Fruit fly (Drosophila melanogaster) whole organism, embryonic: ENCODE results near the gene Taf6.

ENCODE experiments used
- ATbp ChIP-seq: fragments of 200-800 bp; sonication (Bioruptor generic); optimal IDR thresholded peaks from 2 replicates; lab custom pipeline; 2017; ENCODE audit warnings: missing biosample characterization, mild to moderate bottlenecking, missing genetic modification characterization, missing genetic modification reagents
- Ada2b ChIP-seq: fragments of 200-800 bp; sonication (Bioruptor generic); IDR thresholded peaks from 2 replicates; pipeline ENCODE4 v1.3.6; 2022; ENCODE audit warnings: missing biosample characterization, missing genetic modification characterization
- Bgb ChIP-seq: fragments of 200-800 bp; sonication (Bioruptor generic); IDR thresholded peaks from 2 replicates; pipeline ENCODE4 v1.3.6; 2022; ENCODE audit warnings: missing biosample characterization, missing genetic modification characterization; ENCODE audit not compliant: partially characterized antibody
- BtbVII ChIP-seq: fragments of 200-800 bp; sonication (Bioruptor generic); optimal IDR thresholded peaks from 3 replicates; lab custom pipeline; 2017; ENCODE audit warnings: missing biosample characterization, mild to moderate bottlenecking, missing genetic modification characterization
- CG10267 ChIP-seq: fragments of 200-800 bp; sonication (Bioruptor generic); optimal IDR thresholded peaks from 2 replicates; lab custom pipeline; 2018; ENCODE audit warnings: missing biosample characterization, mild to moderate bottlenecking, missing genetic modification characterization, moderate library complexity
- CG11093 ChIP-seq: fragments of 200-800 bp; sonication (Bioruptor generic); IDR thresholded peaks from 3 replicates; pipeline ENCODE4 v1.3.6; 2022; ENCODE audit warnings: missing biosample characterization, missing genetic modification characterization
- CG11695 ChIP-seq: fragments of 200-800 bp; sonication (Bioruptor generic); IDR thresholded peaks from 3 replicates; pipeline ENCODE4 v1.3.6; 2022; ENCODE audit warnings: missing biosample characterization, missing genetic modification characterization
- CG12071 ChIP-seq: fragments of 200-800 bp; sonication (Bioruptor generic); optimal IDR thresholded peaks from 3 replicates; lab custom pipeline; 2018; ENCODE audit warnings: missing biosample characterization, mild to moderate bottlenecking, missing genetic modification characterization
- CG12219 ChIP-seq: fragments of 200-800 bp; sonication (Bioruptor generic); optimal IDR thresholded peaks from 3 replicates; lab custom pipeline; 2018; ENCODE audit warnings: missing biosample characterization, mild to moderate bottlenecking, missing genetic modification characterization
- CG13296 ChIP-seq: fragments of 200-800 bp; sonication (Bioruptor generic); optimal IDR thresholded peaks from 3 replicates; lab custom pipeline; 2018; ENCODE audit warnings: missing biosample characterization, mild to moderate bottlenecking, missing genetic modification characterization
- CG1603 ChIP-seq: fragments of 200-800 bp; sonication (Bioruptor generic); optimal IDR thresholded peaks from 2 replicates; lab custom pipeline; 2019; ENCODE audit warnings: missing biosample characterization, mild to moderate bottlenecking, missing genetic modification characterization, moderate library complexity
- CG18599 ChIP-seq: fragments of 200-800 bp; sonication (Bioruptor generic); optimal IDR thresholded peaks from 3 replicates; lab custom pipeline; 2017; ENCODE audit warnings: missing biosample characterization, missing genetic modification characterization, mild to moderate bottlenecking, moderate library complexity, missing genetic modification reagents
- CG2129 ChIP-seq: fragments of 200-800 bp; sonication (Bioruptor generic); IDR thresholded peaks from 2 replicates; pipeline ENCODE4 v1.3.6; 2022; ENCODE audit warnings: missing biosample characterization, missing genetic modification characterization; ENCODE audit not compliant: partially characterized antibody
- CG2199 ChIP-seq: fragments of 200-800 bp; sonication (Bioruptor generic); IDR thresholded peaks from 3 replicates; pipeline ENCODE4 v1.3.6; 2022; ENCODE audit warnings: missing biosample characterization, missing genetic modification characterization
- CG30431 ChIP-seq: fragments of 200-800 bp; sonication (Bioruptor generic); optimal IDR thresholded peaks from 2 replicates; lab custom pipeline; 2017; ENCODE audit warnings: missing biosample characterization, missing genetic modification characterization
- CG31388 ChIP-seq: fragments of 200-800 bp; sonication (Bioruptor generic); optimal IDR thresholded peaks from 2 replicates; lab custom pipeline; 2016; ENCODE audit warnings: missing biosample characterization, missing genetic modification characterization
- CG34422 ChIP-seq: fragments of 200-800 bp; sonication (Bioruptor generic); IDR thresholded peaks from 3 replicates; pipeline ENCODE4 v1.3.6; 2022; ENCODE audit warnings: missing biosample characterization, missing genetic modification characterization
- CG42726 ChIP-seq: fragments of 200-800 bp; sonication (Bioruptor generic); IDR thresholded peaks from 2 replicates; pipeline ENCODE4 v1.3.6; 2022; ENCODE audit warnings: missing biosample characterization, missing genetic modification characterization; ENCODE audit not compliant: partially characterized antibody
- CG4404 ChIP-seq: fragments of 200-800 bp; sonication (Bioruptor generic); IDR thresholded peaks from 2 replicates; pipeline ENCODE4 v1.3.6; 2022; ENCODE audit warnings: missing biosample characterization, missing genetic modification characterization
- CG6689 ChIP-seq: fragments of 200-800 bp; sonication (Bioruptor generic); IDR thresholded peaks from 2 replicates; pipeline ENCODE4 v1.3.6; 2022; ENCODE audit warnings: missing biosample characterization, missing genetic modification characterization
- CG7987 ChIP-seq: fragments of 200-800 bp; sonication (Bioruptor generic); optimal IDR thresholded peaks from 2 replicates; lab custom pipeline; 2018; ENCODE audit warnings: missing biosample characterization, mild to moderate bottlenecking, missing genetic modification characterization, moderate library complexity
- CTCF ChIP-seq: fragments of 200-800 bp; sonication (Bioruptor generic); optimal IDR thresholded peaks from 2 replicates; lab custom pipeline; 2017; ENCODE audit warnings: missing biosample characterization, mild to moderate bottlenecking, missing genetic modification characterization, moderate library complexity
- Dip2 ChIP-seq: fragments of 200-800 bp; sonication (Bioruptor generic); IDR thresholded peaks from 2 replicates; pipeline ENCODE4 v1.3.6; 2022; ENCODE audit warnings: missing biosample characterization, missing genetic modification characterization
- Doc2 ChIP-seq: fragments of 200-800 bp; sonication (Bioruptor generic); IDR thresholded peaks from 2 replicates; pipeline ENCODE4 v1.3.6; 2022; ENCODE audit warnings: missing biosample characterization, missing genetic modification characterization
- Dref ChIP-seq: fragments of 200-800 bp; sonication (Bioruptor generic); IDR thresholded peaks from 2 replicates; pipeline ENCODE4 v1.3.6; 2022; ENCODE audit warnings: missing biosample characterization, missing genetic modification characterization
- Ets65A ChIP-seq: fragments of 200-800 bp; sonication (Bioruptor generic); peaks from one replicate; lab custom pipeline; 2016; ENCODE audit warnings: missing biosample characterization, missing genetic modification characterization
- Fer2 ChIP-seq: fragments of 200-800 bp; sonication (Bioruptor generic); optimal IDR thresholded peaks from 2 replicates; lab custom pipeline; 2018; ENCODE audit warnings: missing biosample characterization, mild to moderate bottlenecking, missing genetic modification characterization, moderate library complexity
- GATAe ChIP-seq: fragments of 200-800 bp; sonication (Bioruptor generic); conservative IDR thresholded peaks from 2 replicates; pipeline ENCODE4 v1.3.6; 2022; ENCODE audit warnings: missing biosample characterization, missing genetic modification characterization
- HHEX ChIP-seq: fragments of 200-800 bp; sonication (Bioruptor generic); optimal IDR thresholded peaks from 3 replicates; lab custom pipeline; 2017; ENCODE audit warnings: missing biosample characterization, mild to moderate bottlenecking, missing genetic modification characterization, missing genetic modification reagents
- Hr39 ChIP-seq: fragments of >200 bp; optimal IDR thresholded peaks from 2 replicates; lab custom pipeline; 2017
- Med ChIP-seq: fragments of 200-800 bp; sonication (Bioruptor generic); peaks from one replicate; lab custom pipeline; 2016; ENCODE audit warnings: missing biosample characterization, missing genetic modification characterization, mild to moderate bottlenecking, inconsistent platforms, moderate library complexity
- Mrtf ChIP-seq: fragments of 200-800 bp; sonication (Bioruptor generic); IDR thresholded peaks from 3 replicates; pipeline ENCODE4 v1.3.6; 2022; ENCODE audit warnings: missing biosample characterization, missing genetic modification characterization
- Ravus ChIP-seq: fragments of 200-800 bp; sonication (Bioruptor generic); IDR thresholded peaks from 2 replicates; pipeline ENCODE4 v1.3.6; 2022; ENCODE audit warnings: missing biosample characterization, missing genetic modification characterization
- Sry-δ ChIP-seq: fragments of 200-800 bp; sonication (Bioruptor generic); optimal IDR thresholded peaks from 2 replicates; lab custom pipeline; 2016; ENCODE audit warnings: missing biosample characterization, missing genetic modification characterization
- amos ChIP-seq: fragments of 200-800 bp; sonication (Bioruptor generic); IDR thresholded peaks from 2 replicates; pipeline ENCODE4 v1.3.6; 2022; ENCODE audit warnings: missing biosample characterization, missing genetic modification characterization; ENCODE audit not compliant: partially characterized antibody
- cg ChIP-seq: fragments of 200-800 bp; sonication (Bioruptor generic); optimal IDR thresholded peaks from 3 replicates; lab custom pipeline; 2019; ENCODE audit warnings: missing biosample characterization, mild to moderate bottlenecking, missing genetic modification characterization, moderate library complexity
- chinmo ChIP-seq: fragments of 200-800 bp; sonication (Bioruptor generic); IDR thresholded peaks from 4 replicates; pipeline ENCODE4 v1.3.6; 2022; ENCODE audit warnings: missing biosample characterization, missing genetic modification characterization; ENCODE audit not compliant: partially characterized antibody
- dimm ChIP-seq: fragments of 200-800 bp; sonication (Bioruptor generic); IDR thresholded peaks from 2 replicates; pipeline ENCODE4 v1.3.6; 2022; ENCODE audit warnings: missing biosample characterization, missing genetic modification characterization
- klu ChIP-seq: fragments of 200-800 bp; sonication (Bioruptor generic); IDR thresholded peaks from 2 replicates; pipeline ENCODE4 v1.3.6; 2022; ENCODE audit warnings: missing biosample characterization, missing genetic modification characterization
- knrl ChIP-seq: fragments of 200-800 bp; sonication (Bioruptor generic); IDR thresholded peaks from 3 replicates; pipeline ENCODE4 v1.3.6; 2022; ENCODE audit warnings: missing biosample characterization, missing genetic modification characterization; ENCODE audit not compliant: partially characterized antibody
- lola ChIP-seq, 3 experiments: fragments of >200 bp in 2 of 3; fragments of 200-800 bp in 1 of 3; sonication (Bioruptor generic) in 1 of 3; optimal IDR thresholded peaks; 2 replicates each; lab custom pipeline; 2017 to 2019; ENCODE audit warnings: missing biosample characterization in 3 of 3, missing genetic modification characterization in 3 of 3, mild to moderate bottlenecking in 1 of 3, moderate library complexity in 1 of 3
- maf-S ChIP-seq: fragments of 200-800 bp; sonication (Bioruptor generic); optimal IDR thresholded peaks from 2 replicates; lab custom pipeline; 2016; ENCODE audit warnings: missing biosample characterization, missing genetic modification characterization
- rib ChIP-seq: fragments of 200-800 bp; sonication (Bioruptor generic); IDR thresholded peaks from 2 replicates; pipeline ENCODE4 v1.3.6; 2022; ENCODE audit warnings: missing biosample characterization, missing genetic modification characterization
- run ChIP-seq: fragments of 200-800 bp; sonication (Bioruptor generic); optimal IDR thresholded peaks from 3 replicates; lab custom pipeline; 2018; ENCODE audit warnings: missing biosample characterization, mild to moderate bottlenecking, missing genetic modification characterization
- sc ChIP-seq, 3 experiments: fragments of >200 bp in 2 of 3; fragments of 200-800 bp in 1 of 3; sonication (Bioruptor generic) in 1 of 3; optimal IDR thresholded peaks; 2 replicates in 2 of 3; 3 replicates in 1 of 3; lab custom pipeline; 2017; ENCODE audit warnings: mild to moderate bottlenecking in 1 of 3, missing biosample characterization in 1 of 3, missing genetic modification characterization in 1 of 3, missing genetic modification reagents in 1 of 3
- sens ChIP-seq: fragments of 200-800 bp; sonication (Bioruptor generic); peaks from one replicate; lab custom pipeline; 2016; ENCODE audit warnings: missing biosample characterization, missing genetic modification characterization
- stwl ChIP-seq: fragments of 200-800 bp; sonication (Bioruptor generic); optimal IDR thresholded peaks from 3 replicates; lab custom pipeline; 2018; ENCODE audit warnings: missing biosample characterization, mild to moderate bottlenecking, missing genetic modification characterization, moderate library complexity
- yki ChIP-seq: fragments of >200 bp; optimal IDR thresholded peaks from 3 replicates; lab custom pipeline; 2018

The Taf6 gene

dm6 chr3L:19568999-19569398 lies 29.9 kb upstream of the Taf6 start:
- peak; percentile 60; the same call in 1 of the 2 replicates for TF ChIP-seq amos (GFP tag; lab: Robert Waterston, UW)
- TF ChIP-seq stwl (tag; lab: Kevin White, UChicago), result peak; percentile 14
- TF ChIP-seq knrl, result peak; percentile 55
- no peak for TF ChIP-seq lola (GFP tag; optimal IDR thresholded peaks at IDR 0.05; lab: Kevin White, UChicago)
- TF ChIP-seq GATAe (GFP tag; lab: Robert Waterston, UW), result no peak
- TF ChIP-seq CG42726 (GFP tag; lab: Robert Waterston, UW), result 0 out of 2 replicates have a peak, but pooled peaks have one; percentile 12
- TF ChIP-seq CG6689 (GFP tag; lab: Robert Waterston, UW), result no peak
- peak; percentile 9 for TF ChIP-seq CG1603 (tag; lab: Kevin White, UChicago)
- peak; percentile 68; the same call in 1 of the 3 replicates for TF ChIP-seq CG2199 (GFP tag; lab: Robert Waterston, UW)
- TF ChIP-seq CTCF (GFP tag; lab: Kevin White, UChicago), result peak; percentile 69
- no peak for TF ChIP-seq CG11695 (GFP tag; lab: Robert Waterston, UW)
- no peak for TF ChIP-seq maf-S (GFP tag; lab: Kevin White, UChicago)
- no peak for TF ChIP-seq CG12219
- TF ChIP-seq rib (GFP tag; lab: Robert Waterston, UW), result no peak
- peak; percentile 54 for TF ChIP-seq Bgb (GFP tag; lab: Robert Waterston, UW)

DNA sequence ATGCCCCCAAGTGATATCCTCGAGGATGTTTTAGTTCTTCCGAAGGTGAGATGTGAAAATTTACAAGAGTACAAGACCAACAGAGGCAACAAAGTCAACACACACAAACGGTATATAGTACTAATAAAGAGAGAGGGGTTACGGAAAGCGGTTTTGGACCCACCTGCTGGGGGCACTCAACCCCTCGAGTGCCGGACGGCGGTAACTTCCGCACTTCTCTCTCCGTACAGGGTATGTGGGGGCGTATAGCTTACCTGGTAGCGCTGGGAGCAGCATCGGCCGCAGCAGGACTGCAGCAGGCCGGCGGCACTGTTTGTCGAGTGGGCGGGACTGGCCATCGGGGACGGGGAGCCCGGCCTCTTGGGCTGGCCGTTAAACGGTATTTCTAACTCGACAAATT lies 29.5 kb upstream of the Taf6 start:
- TF ChIP-seq Hr39 (no peak), ATbp (GFP tag; lab: Kevin White, UChicago) (no peak), Med (GFP tag; lab: Kevin White, UChicago) (peak; percentile 50), sens (GFP tag; lab: Kevin White, UChicago) (peak; percentile 73), Ets65A (GFP tag; lab: Kevin White, UChicago) (peak; percentile 57), run (no peak), Dref (GFP tag; lab: Robert Waterston, UW) (no peak), CG11093 (GFP tag; lab: Robert Waterston, UW) (0 out of 3 replicates have a peak, but pooled peaks have one; percentile 17), yki (lab: Kevin White, UChicago) (no peak), sc (optimal IDR thresholded peaks at IDR 0.05; lab: Kevin White, UChicago) (no peak), sc (GFP tag; optimal IDR thresholded peaks at IDR 0.05; lab: Kevin White, UChicago) (no peak), HHEX (GFP tag; lab: Kevin White, UChicago) (no peak), Bgb (GFP tag; lab: Robert Waterston, UW) (0 out of 2 replicates have a peak, but pooled peaks have one; percentile 2), Sry-δ (GFP tag; lab: Kevin White, UChicago) (no peak), chinmo (0 out of 4 replicates have a peak, but pooled peaks have one; percentile 17), CG7987 (GFP tag; lab: Kevin White, UChicago) (no peak), klu (no peak), Fer2 (no peak), CG12071 (no peak), CG13296 (GFP tag; lab: Kevin White, UChicago) (no peak), Mrtf (GFP tag; lab: Robert Waterston, UW) (no peak), cg (GFP tag; lab: Kevin White, UChicago) (no peak), dimm (GFP tag; lab: Robert Waterston, UW) (no peak)
- TF ChIP-seq, all 482 proteins: peak for 6

dm6 chr3L:19574452-19574851 lies 24.4 kb upstream of the Taf6 start:
- TF ChIP-seq CG10267 (tag; lab: Kevin White, UChicago), result no peak
- TF ChIP-seq Hr39, result peak; percentile 54
- TF ChIP-seq Dip2 (GFP tag; lab: Robert Waterston, UW), result no peak
- no peak for TF ChIP-seq BtbVII (GFP tag; lab: Kevin White, UChicago)
- 0 out of 3 replicates have a peak, but pooled peaks have one; percentile 18 for TF ChIP-seq CG11093 (GFP tag; lab: Robert Waterston, UW)
- TF ChIP-seq CG31388 (GFP tag; lab: Kevin White, UChicago), result no peak
- no peak for TF ChIP-seq CG2129 (GFP tag; lab: Robert Waterston, UW)
- no peak for TF ChIP-seq CG4404 (GFP tag; lab: Robert Waterston, UW)
- TF ChIP-seq Med (GFP tag; lab: Kevin White, UChicago), result peak; percentile 14
- TF ChIP-seq CG18599 (GFP tag; lab: Kevin White, UChicago), result no peak
- TF ChIP-seq CG34422 (GFP tag; lab: Robert Waterston, UW), result no peak
- TF ChIP-seq Ravus (GFP tag; lab: Robert Waterston, UW), result no peak
- TF ChIP-seq CG30431 (GFP tag; lab: Kevin White, UChicago), result no peak
- TF ChIP-seq Ada2b (GFP tag; lab: Robert Waterston, UW), result no peak
- TF ChIP-seq Doc2 (GFP tag; lab: Robert Waterston, UW), result no peak
